Fruit fly (Drosophila melanogaster) whole organism, embryonic: ENCODE results near the gene pan.

Experiments
- CG10209 ChIP-seq: fragments of 200-800 bp; sonication (Bioruptor generic); optimal IDR thresholded peaks from 3 replicates; lab custom pipeline; 2017; ENCODE audit warnings: missing biosample characterization, mild to moderate bottlenecking, missing genetic modification characterization, missing genetic modification reagents
- CG10321 ChIP-seq: fragments of 200-800 bp; sonication (Bioruptor generic); IDR thresholded peaks from 2 replicates; pipeline ENCODE4 v1.3.6; 2022; ENCODE audit warnings: missing biosample characterization, missing genetic modification characterization
- CG10654 ChIP-seq: fragments of 200-800 bp; sonication (Bioruptor generic); optimal IDR thresholded peaks from 2 replicates; lab custom pipeline; 2016; ENCODE audit warnings: missing biosample characterization, missing genetic modification characterization
- CG11093 ChIP-seq: fragments of 200-800 bp; sonication (Bioruptor generic); IDR thresholded peaks from 3 replicates; pipeline ENCODE4 v1.3.6; 2022; ENCODE audit warnings: missing biosample characterization, missing genetic modification characterization
- CG13424 ChIP-seq: fragments of 200-800 bp; sonication (Bioruptor generic); optimal IDR thresholded peaks from 2 replicates; lab custom pipeline; 2019; ENCODE audit warnings: missing biosample characterization, mild to moderate bottlenecking, missing genetic modification characterization, moderate library complexity
- CG17359 ChIP-seq: fragments of 200-800 bp; sonication (Bioruptor generic); optimal IDR thresholded peaks from 3 replicates; lab custom pipeline; 2018; ENCODE audit warnings: missing biosample characterization, mild to moderate bottlenecking, missing genetic modification characterization, moderate library complexity
- CG2202 ChIP-seq: fragments of 200-800 bp; sonication (Bioruptor generic); optimal IDR thresholded peaks from 2 replicates; lab custom pipeline; 2018; ENCODE audit warnings: missing biosample characterization, mild to moderate bottlenecking, missing genetic modification characterization
- CG31441 ChIP-seq: fragments of 200-800 bp; sonication (Bioruptor generic); IDR thresholded peaks from 2 replicates; pipeline ENCODE4 v1.3.6; 2022; ENCODE audit warnings: missing biosample characterization, missing genetic modification characterization
- CG34224 ChIP-seq: fragments of 200-800 bp; sonication (Bioruptor generic); IDR thresholded peaks from 3 replicates; pipeline ENCODE4 v1.3.6; 2022; ENCODE audit warnings: missing biosample characterization, missing genetic modification characterization; ENCODE audit not compliant: partially characterized antibody
- CG34422 ChIP-seq: fragments of 200-800 bp; sonication (Bioruptor generic); IDR thresholded peaks from 3 replicates; pipeline ENCODE4 v1.3.6; 2022; ENCODE audit warnings: missing biosample characterization, missing genetic modification characterization
- CG3726 ChIP-seq: fragments of 200-800 bp; sonication (Bioruptor generic); IDR thresholded peaks from 3 replicates; pipeline ENCODE4, ENCODE4 v1.3.6; 2022; ENCODE audit warnings: missing biosample characterization, missing genetic modification characterization
- CG5245 ChIP-seq: fragments of 200-800 bp; sonication (Bioruptor generic); optimal IDR thresholded peaks from 3 replicates; lab custom pipeline; 2016; ENCODE audit warnings: missing biosample characterization, missing genetic modification characterization
- CG7372 ChIP-seq: fragments of 200-800 bp; sonication (Bioruptor generic); IDR thresholded peaks from 2 replicates; pipeline ENCODE4 v1.3.6; 2022; ENCODE audit warnings: missing biosample characterization, missing genetic modification characterization
- CG7745 ChIP-seq: fragments of 200-800 bp; sonication (Bioruptor generic); optimal IDR thresholded peaks from 2 replicates; lab custom pipeline; 2018; ENCODE audit warnings: missing biosample characterization, mild to moderate bottlenecking, missing genetic modification characterization, moderate library complexity
- CG8359 ChIP-seq: fragments of 200-800 bp; sonication (Bioruptor generic); optimal IDR thresholded peaks from 2 replicates; lab custom pipeline; 2017; ENCODE audit warnings: missing biosample characterization, mild to moderate bottlenecking, missing genetic modification characterization, borderline replicate concordance
- D ChIP-seq, 2 experiments: fragments of 200-800 bp in 1 of 2; fragments of >200 bp in 1 of 2; sonication (Bioruptor generic) in 1 of 2; optimal IDR thresholded peaks; 2 replicates in 1 of 2; 3 replicates in 1 of 2; lab custom pipeline; 2017; ENCODE audit warnings: mild to moderate bottlenecking in 1 of 2, missing biosample characterization in 1 of 2, missing genetic modification characterization in 1 of 2, missing genetic modification reagents in 1 of 2
- D19B ChIP-seq: fragments of 200-800 bp; sonication (Bioruptor generic); optimal IDR thresholded peaks from 2 replicates; lab custom pipeline; 2017; ENCODE audit warnings: missing biosample characterization, mild to moderate bottlenecking, missing genetic modification characterization
- Dbx ChIP-seq: fragments of 200-800 bp; sonication (Bioruptor generic); IDR thresholded peaks from 3 replicates; pipeline ENCODE4 v1.3.6; 2022; ENCODE audit warnings: missing biosample characterization, missing genetic modification characterization
- Dip3 ChIP-seq: fragments of 200-800 bp; sonication (Bioruptor generic); optimal IDR thresholded peaks from 3 replicates; lab custom pipeline; 2016; ENCODE audit warnings: missing biosample characterization, missing genetic modification characterization
- Dref ChIP-seq: fragments of 200-800 bp; sonication (Bioruptor generic); IDR thresholded peaks from 2 replicates; pipeline ENCODE4 v1.3.6; 2022; ENCODE audit warnings: missing biosample characterization, missing genetic modification characterization
- Ets65A ChIP-seq: fragments of 200-800 bp; sonication (Bioruptor generic); peaks from one replicate; lab custom pipeline; 2016; ENCODE audit warnings: missing biosample characterization, missing genetic modification characterization
- HmgD ChIP-seq: fragments of 200-800 bp; sonication (Bioruptor generic); optimal IDR thresholded peaks from 3 replicates; lab custom pipeline; 2016; ENCODE audit warnings: missing biosample characterization, missing genetic modification characterization
- Hr3 ChIP-seq: fragments of 200-800 bp; sonication (Bioruptor generic); optimal IDR thresholded peaks from 3 replicates; lab custom pipeline; 2016; ENCODE audit warnings: missing biosample characterization, missing genetic modification characterization
- Hr78 ChIP-seq, 2 experiments: fragments of 200-800 bp in 1 of 2; fragments of >200 bp in 1 of 2; sonication (Bioruptor generic) in 1 of 2; optimal IDR thresholded peaks; 2 replicates each; lab custom pipeline; 2017 to 2019; ENCODE audit warnings: missing biosample characterization in 2 of 2, missing genetic modification characterization in 2 of 2, mild to moderate bottlenecking in 1 of 2, moderate library complexity in 1 of 2
- Lhr ChIP-seq: fragments of 200-800 bp; sonication (Bioruptor generic); optimal IDR thresholded peaks from 3 replicates; lab custom pipeline; 2017; ENCODE audit warnings: mild to moderate bottlenecking, missing biosample characterization, missing genetic modification reagents, missing genetic modification characterization
- Lim3 ChIP-seq: fragments of 200-800 bp; sonication (Bioruptor generic); IDR thresholded peaks from 2 replicates; pipeline ENCODE4 v1.3.6; 2022; ENCODE audit warnings: missing biosample characterization, missing genetic modification characterization
- Max ChIP-seq: fragments of 200-800 bp; sonication (Bioruptor generic); optimal IDR thresholded peaks from 2 replicates; lab custom pipeline; 2016; ENCODE audit warnings: missing biosample characterization, mild to moderate bottlenecking, missing genetic modification characterization
- NfI ChIP-seq: fragments of 200-800 bp; sonication (Bioruptor generic); optimal IDR thresholded peaks from 3 replicates; lab custom pipeline; 2018; ENCODE audit warnings: missing biosample characterization, mild to moderate bottlenecking, missing genetic modification characterization, moderate library complexity
- Oli ChIP-seq: fragments of 200-800 bp; sonication (Bioruptor generic); optimal IDR thresholded peaks from 2 replicates; lab custom pipeline; 2018; ENCODE audit warnings: missing biosample characterization, mild to moderate bottlenecking, missing genetic modification characterization, moderate library complexity
- PHDP ChIP-seq: fragments of 200-800 bp; sonication (Bioruptor generic); optimal IDR thresholded peaks from 3 replicates; lab custom pipeline; 2018; ENCODE audit warnings: missing biosample characterization, mild to moderate bottlenecking, missing genetic modification characterization, moderate library complexity
- Pdp1 ChIP-seq, 2 experiments: fragments of 200-800 bp; sonication (Bioruptor generic); optimal IDR thresholded peaks; 3 replicates each; lab custom pipeline; 2016; ENCODE audit warnings: missing biosample characterization in 2 of 2, missing genetic modification characterization in 2 of 2, mild to moderate bottlenecking in 1 of 2, moderate library complexity in 1 of 2
- Rx ChIP-seq: fragments of 200-800 bp; sonication (Bioruptor generic); IDR thresholded peaks from 2 replicates; pipeline ENCODE4 v1.3.6; 2022; ENCODE audit warnings: missing biosample characterization, missing genetic modification characterization
- Sry-β ChIP-seq: fragments of 200-800 bp; sonication (Bioruptor generic); optimal IDR thresholded peaks from 2 replicates; lab custom pipeline; 2018; ENCODE audit warnings: missing biosample characterization, mild to moderate bottlenecking, missing genetic modification characterization, moderate library complexity
- YL-1 ChIP-seq: fragments of 200-800 bp; sonication (Bioruptor generic); optimal IDR thresholded peaks from 3 replicates; lab custom pipeline; 2017; ENCODE audit warnings: missing biosample characterization, mild to moderate bottlenecking, missing genetic modification characterization
- ash1 ChIP-seq: fragments of 200-800 bp; sonication (Bioruptor generic); optimal IDR thresholded peaks from 2 replicates; lab custom pipeline; 2018; ENCODE audit warnings: missing biosample characterization, mild to moderate bottlenecking, missing genetic modification characterization
- btn ChIP-seq: fragments of 200-800 bp; sonication (Bioruptor generic); optimal IDR thresholded peaks from 2 replicates; lab custom pipeline; 2016; ENCODE audit warnings: missing biosample characterization, missing genetic modification characterization
- chif ChIP-seq, 2 experiments: fragments of 200-800 bp; sonication (Bioruptor generic); optimal IDR thresholded peaks; 3 replicates each; lab custom pipeline; 2016; ENCODE audit warnings: missing biosample characterization in 2 of 2, missing genetic modification characterization in 2 of 2
- chinmo ChIP-seq: fragments of 200-800 bp; sonication (Bioruptor generic); IDR thresholded peaks from 4 replicates; pipeline ENCODE4 v1.3.6; 2022; ENCODE audit warnings: missing biosample characterization, missing genetic modification characterization; ENCODE audit not compliant: partially characterized antibody
- dpn ChIP-seq, 2 experiments: fragments of 200-800 bp; sonication (Bioruptor generic); optimal IDR thresholded peaks; 3 replicates each; lab custom pipeline; 2016; ENCODE audit warnings: missing biosample characterization in 2 of 2, missing genetic modification characterization in 2 of 2
- dysf ChIP-seq: fragments of 200-800 bp; sonication (Bioruptor generic); IDR thresholded peaks from 3 replicates; pipeline ENCODE4 v1.3.6; 2022; ENCODE audit warnings: missing biosample characterization, missing genetic modification characterization
- ems ChIP-seq: fragments of 200-800 bp; sonication (Bioruptor generic); optimal IDR thresholded peaks from 3 replicates; lab custom pipeline; 2016; ENCODE audit warnings: missing biosample characterization, missing genetic modification characterization
- hkb ChIP-seq, 2 experiments: fragments of 200-800 bp in 1 of 2; fragments of >200 bp in 1 of 2; sonication (Bioruptor generic) in 1 of 2; IDR thresholded peaks in 1 of 2; optimal IDR thresholded peaks in 1 of 2; 2 replicates each; pipeline versions ENCODE4 v1.3.6 to Lab custom; 2017 to 2022; ENCODE audit warnings: missing biosample characterization in 1 of 2, missing genetic modification characterization in 1 of 2
- kni ChIP-seq: fragments of 200-800 bp; sonication (Bioruptor generic); optimal IDR thresholded peaks from 3 replicates; lab custom pipeline; 2017; ENCODE audit warnings: mild to moderate bottlenecking, missing biosample characterization, missing genetic modification reagents, missing genetic modification characterization
- nerfin-2 ChIP-seq: fragments of 200-800 bp; sonication (Bioruptor generic); IDR thresholded peaks from 2 replicates; pipeline ENCODE4 v1.3.6; 2022; ENCODE audit warnings: missing biosample characterization, missing genetic modification characterization; ENCODE audit not compliant: partially characterized antibody
- otp ChIP-seq: fragments of 200-800 bp; sonication (Bioruptor generic); IDR thresholded peaks from 3 replicates; pipeline ENCODE4, ENCODE4 v1.3.6; 2022; ENCODE audit warnings: missing biosample characterization, missing genetic modification characterization
- pho ChIP-seq: fragments of 200-800 bp; sonication (Bioruptor generic); optimal IDR thresholded peaks from 2 replicates; lab custom pipeline; 2016; ENCODE audit warnings: missing biosample characterization, missing genetic modification characterization
- sob ChIP-seq: fragments of 200-800 bp; sonication (Bioruptor generic); IDR thresholded peaks from 2 replicates; pipeline ENCODE4 v1.3.6; 2022; ENCODE audit warnings: missing biosample characterization, missing genetic modification characterization
- vfl ChIP-seq: fragments of 200-800 bp; sonication (Bioruptor generic); optimal IDR thresholded peaks from 2 replicates; lab custom pipeline; 2016; ENCODE audit warnings: missing biosample characterization, missing genetic modification characterization

The pan gene

dm6 chr4:67063-67684 lies 2.0 kb upstream of the pan start, which contains the start of gene RpS3A:
Gene RpS3A, minus strand, starts transcription at chr4:67207.
- TF ChIP-seq D (optimal IDR thresholded peaks at IDR 0.05; lab: Kevin White, UChicago) = no peak
- peak; percentile 53 for TF ChIP-seq D (GFP tag; optimal IDR thresholded peaks at IDR 0.05; lab: Kevin White, UChicago)
- TF ChIP-seq CG34422 (GFP tag; lab: Robert Waterston, UW) = no peak; the same call in 2 of the 3 replicates
- no peak; the same call in 2 of the 3 replicates for TF ChIP-seq Dbx (GFP tag; lab: Robert Waterston, UW)
- TF ChIP-seq Sry-β (GFP tag; lab: Kevin White, UChicago) = peak; percentile 61
- peak; percentile 64 to 83 for TF ChIP-seq dpn (GFP tag; optimal IDR thresholded peaks at IDR 0.05; lab: Kevin White, UChicago)
- peak; percentile 49 for TF ChIP-seq CG2202
- TF ChIP-seq CG10321 (GFP tag; lab: Robert Waterston, UW) = no peak
- peak; percentile 49 to 65 for TF ChIP-seq Pdp1 (GFP tag; optimal IDR thresholded peaks at IDR 0.05; lab: Kevin White, UChicago)
- TF ChIP-seq ash1 = peak; percentile 91
- peak; percentile 81 for TF ChIP-seq PHDP (tag; lab: Kevin White, UChicago)
- peak; percentile 55 for TF ChIP-seq Hr3 (GFP tag; lab: Kevin White, UChicago)
- TF ChIP-seq sob (GFP tag; lab: Robert Waterston, UW) = peak; percentile 89; the same call in 1 of the 2 replicates
- peak; percentile 72 for TF ChIP-seq CG17359 (tag; lab: Kevin White, UChicago)
- TF ChIP-seq vfl (GFP tag; lab: Kevin White, UChicago) = no peak
- peak; percentile 57; the same call in 1 of the 2 replicates for TF ChIP-seq CG7372 (GFP tag; lab: Robert Waterston, UW)
- peak; percentile 63 for TF ChIP-seq HmgD (GFP tag; lab: Kevin White, UChicago)
- peak; percentile 58 to 59 for TF ChIP-seq chif (GFP tag; optimal IDR thresholded peaks at IDR 0.05; lab: Kevin White, UChicago)
- peak; percentile 67 for TF ChIP-seq ems
- TF ChIP-seq hkb (optimal IDR thresholded peaks at IDR 0.05; lab: Kevin White, UChicago) = no peak
- TF ChIP-seq hkb (GFP tag; IDR thresholded peaks at IDR 0.05; lab: Robert Waterston, UW) = peak; percentile 60; the same call in 1 of the 2 replicates
- peak; percentile 12 for TF ChIP-seq kni
- TF ChIP-seq Dip3 (GFP tag; lab: Kevin White, UChicago) = peak; percentile 74
- no peak for TF ChIP-seq Rx (GFP tag; lab: Robert Waterston, UW)
- TF ChIP-seq CG8359 = peak; percentile 61
- TF ChIP-seq pho (GFP tag; lab: Kevin White, UChicago) = peak; percentile 72
- peak; percentile 80 for TF ChIP-seq CG31441 (GFP tag; lab: Robert Waterston, UW)
- no peak; the same call in 1 of the 2 replicates for TF ChIP-seq nerfin-2 (GFP tag; lab: Robert Waterston, UW)
- peak; percentile 51 for TF ChIP-seq CG13424 (tag; lab: Kevin White, UChicago)
- TF ChIP-seq NfI = peak; percentile 88
- no peak for TF ChIP-seq Hr78 (GFP tag; optimal IDR thresholded peaks at IDR 0.05; lab: Kevin White, UChicago)
- TF ChIP-seq chinmo (GFP tag; lab: Robert Waterston, UW) = no peak
- peak; percentile 74 for TF ChIP-seq btn (GFP tag; lab: Kevin White, UChicago)
- TF ChIP-seq CG10209 (GFP tag; lab: Kevin White, UChicago) = peak; percentile 79
- TF ChIP-seq Max (GFP tag; lab: Kevin White, UChicago) = peak; percentile 37
- TF ChIP-seq Lim3 (GFP tag; lab: Robert Waterston, UW) = no peak
- TF ChIP-seq Oli (tag; lab: Kevin White, UChicago) = peak; percentile 52
- TF ChIP-seq CG3726 (GFP tag; lab: Robert Waterston, UW) = no peak
- peak; percentile 43 for TF ChIP-seq CG5245 (GFP tag; lab: Kevin White, UChicago)
- TF ChIP-seq Lhr (GFP tag; lab: Kevin White, UChicago) = peak; percentile 76
- peak; percentile 63 for TF ChIP-seq CG7745 (tag; lab: Kevin White, UChicago)
- no peak; the same call in 2 of the 3 replicates for TF ChIP-seq CG11093
- TF ChIP-seq YL-1 (GFP tag; lab: Kevin White, UChicago) = peak; percentile 97
- peak; percentile 51 for TF ChIP-seq D19B (GFP tag; lab: Kevin White, UChicago)
- TF ChIP-seq CG10654 (GFP tag; lab: Kevin White, UChicago) = peak; percentile 68
- TF ChIP-seq dysf = no peak; the same call in 2 of the 3 replicates
- no peak for TF ChIP-seq Ets65A (GFP tag; lab: Kevin White, UChicago)
- TF ChIP-seq otp (GFP tag; lab: Robert Waterston, UW) = no peak
- peak; percentile 58; the same call in 1 of the 2 replicates for TF ChIP-seq Dref (GFP tag; lab: Robert Waterston, UW)
- no peak for TF ChIP-seq CG34224 (GFP tag; lab: Robert Waterston, UW)
